Worm (Caenorhabditis elegans) whole organism, young adult: ENCODE data around the gene frm-2.

ENCODE experiments used
- D2030.7 ChIP-seq: fragments of 200-800 bp; sonication (Bioruptor generic); IDR thresholded peaks from 2 replicates; pipeline ENCODE4 v1.3.6; 2022; ENCODE audit warnings: missing genetic modification reagents, missing genetic modification characterization, missing compliant biosample characterization
- F22D6.2 ChIP-seq: sonication (generic microtip); optimal IDR thresholded peaks from 2 replicates; lab custom pipeline; 2016; ENCODE audit warnings: mild to moderate bottlenecking, missing genetic modification characterization, missing compliant biosample characterization
- F57A8.1 ChIP-seq: fragments of 200-800 bp; sonication (Bioruptor generic); optimal IDR thresholded peaks from 2 replicates; lab custom pipeline; 2018; ENCODE audit warnings: mild to moderate bottlenecking, missing genetic modification characterization, moderate library complexity, missing compliant biosample characterization
- akir-1 ChIP-seq: fragments of 200-800 bp; sonication (Bioruptor generic); optimal IDR thresholded peaks from 2 replicates; lab custom pipeline; 2018; ENCODE audit warnings: mild to moderate bottlenecking, missing genetic modification characterization, moderate library complexity, missing compliant biosample characterization
- aptf-3 ChIP-seq: fragments of 200-800 bp; sonication (Bioruptor generic); IDR thresholded peaks from 2 replicates; pipeline ENCODE4 v1.3.6; 2022; ENCODE audit warnings: missing genetic modification characterization, missing compliant biosample characterization
- atf-7 ChIP-seq: sonication (generic microtip); optimal IDR thresholded peaks from 2 replicates; lab custom pipeline; 2017; ENCODE audit warnings: mild to moderate bottlenecking, missing genetic modification characterization, missing compliant biosample characterization
- attf-3 ChIP-seq: fragments of 200-800 bp; sonication (Bioruptor generic); conservative IDR thresholded peaks from 2 replicates; pipeline ENCODE4 v1.3.6; 2022; ENCODE audit warnings: missing genetic modification reagents, missing genetic modification characterization, missing compliant biosample characterization
- bed-1 ChIP-seq: fragments of 200-800 bp; sonication (Bioruptor generic); IDR thresholded peaks from 2 replicates; pipeline ENCODE4 v1.3.6; 2022; ENCODE audit warnings: missing genetic modification reagents, missing genetic modification characterization, missing compliant biosample characterization
- cebp-1 ChIP-seq, 2 experiments: fragments of 200-800 bp in 1 of 2; sonication (Bioruptor generic) in 1 of 2; sonication (generic microtip) in 1 of 2; IDR thresholded peaks in 1 of 2; optimal IDR thresholded peaks in 1 of 2; 2 replicates each; pipeline versions ENCODE4 v1.3.6 to Lab custom; 2017 to 2022; ENCODE audit warnings: missing compliant biosample characterization in 2 of 2, missing genetic modification characterization in 2 of 2, mild to moderate bottlenecking in 1 of 2, missing genetic modification reagents in 1 of 2, moderate library complexity in 1 of 2
- cebp-2 ChIP-seq: fragments of 200-800 bp; sonication (Bioruptor generic); IDR thresholded peaks from 2 replicates; pipeline ENCODE4 v1.3.6; 2022; ENCODE audit warnings: missing genetic modification characterization, missing compliant biosample characterization
- die-1 ChIP-seq: sonication (generic microtip); optimal IDR thresholded peaks from 2 replicates; lab custom pipeline; 2016; ENCODE audit warnings: missing genotype, mild to moderate bottlenecking, missing genetic modification characterization, missing compliant biosample characterization
- dox-1 ChIP-seq: fragments of 200-800 bp; sonication (Bioruptor generic); IDR thresholded peaks from 2 replicates; pipeline ENCODE4 v1.3.6; 2022; ENCODE audit warnings: missing genetic modification reagents, missing genetic modification characterization, missing compliant biosample characterization
- egl-44 ChIP-seq: fragments of 200-800 bp; sonication (Bioruptor generic); IDR thresholded peaks from 2 replicates; pipeline ENCODE4 v1.3.6; 2022; ENCODE audit warnings: missing genetic modification reagents, missing genetic modification characterization, missing compliant biosample characterization
- ets-4 ChIP-seq: fragments of 200-800 bp; sonication (Bioruptor generic); optimal IDR thresholded peaks from 2 replicates; lab custom pipeline; 2018; ENCODE audit warnings: mild to moderate bottlenecking, missing genetic modification characterization, missing compliant biosample characterization
- hlh-12 ChIP-seq: sonication (generic microtip); optimal IDR thresholded peaks from 2 replicates; lab custom pipeline; 2016; ENCODE audit warnings: missing genetic modification characterization, missing compliant biosample characterization
- hmg-1.2 ChIP-seq: fragments of 200-800 bp; sonication (Bioruptor generic); IDR thresholded peaks from 2 replicates; pipeline ENCODE4 v1.3.6; 2022; ENCODE audit warnings: missing genetic modification reagents, missing genetic modification characterization, missing compliant biosample characterization
- hmg-20 ChIP-seq: fragments of 200-800 bp; sonication (Bioruptor generic); IDR thresholded peaks from 2 replicates; pipeline ENCODE4 v1.3.6; 2022; ENCODE audit warnings: missing genetic modification reagents, missing genetic modification characterization, missing compliant biosample characterization
- hrde-1 ChIP-seq: sonication (generic microtip); optimal IDR thresholded peaks from 2 replicates; lab custom pipeline; 2016; ENCODE audit warnings: missing genetic modification characterization, mild to moderate bottlenecking, missing compliant biosample characterization, moderate library complexity, missing genotype, missing genetic modification reagents, borderline replicate concordance
- lag-1 ChIP-seq: fragments of 200-800 bp; sonication (Bioruptor generic); IDR thresholded peaks from 2 replicates; pipeline ENCODE4 v1.3.6; 2022; ENCODE audit warnings: missing genetic modification reagents, missing genetic modification characterization, missing compliant biosample characterization
- lin-35 ChIP-seq, 3 experiments: fragments of 150-350 bp in 2 of 3; sonication (generic microtip) in 1 of 3; optimal IDR thresholded peaks; 2 replicates each; lab custom pipeline; 2014 to 2018; ENCODE audit warnings: missing biosample characterization in 3 of 3, missing genetic modification characterization in 3 of 3, missing genetic modification reagents in 3 of 3
- madf-10 ChIP-seq: sonication (generic microtip); optimal IDR thresholded peaks from 2 replicates; lab custom pipeline; 2016; ENCODE audit warnings: mild to moderate bottlenecking, missing genetic modification characterization, missing compliant biosample characterization
- madf-3 ChIP-seq: fragments of 200-800 bp; sonication (Bioruptor generic); IDR thresholded peaks from 2 replicates; pipeline ENCODE4 v1.3.6; 2022; ENCODE audit warnings: missing genetic modification reagents, missing genetic modification characterization, missing compliant biosample characterization
- madf-6 ChIP-seq: fragments of 200-800 bp; sonication (Bioruptor generic); IDR thresholded peaks from 2 replicates; pipeline ENCODE4 v1.3.6; 2022; ENCODE audit warnings: missing genetic modification reagents, missing genetic modification characterization, missing compliant biosample characterization
- madf-8 ChIP-seq: fragments of 200-800 bp; sonication (Bioruptor generic); conservative IDR thresholded peaks from 2 replicates; pipeline ENCODE4 v1.3.6; 2022; ENCODE audit warnings: missing genetic modification reagents, missing genetic modification characterization, missing compliant biosample characterization
- nfya-1 ChIP-seq: sonication (generic microtip); optimal IDR thresholded peaks from 2 replicates; lab custom pipeline; 2017; ENCODE audit warnings: antibody characterized with exemption, missing compliant biosample characterization, missing genetic modification characterization, borderline replicate concordance; ENCODE audit not compliant: insufficient read depth
- nhr-27 ChIP-seq: fragments of 200-800 bp; sonication (Bioruptor generic); optimal IDR thresholded peaks from 2 replicates; lab custom pipeline; 2018; ENCODE audit warnings: mild to moderate bottlenecking, missing genetic modification characterization, moderate library complexity, missing compliant biosample characterization
- nhr-80 ChIP-seq: sonication (generic microtip); optimal IDR thresholded peaks from 2 replicates; lab custom pipeline; 2016; ENCODE audit warnings: missing genetic modification characterization, missing compliant biosample characterization
- repo-1 ChIP-seq: sonication (generic microtip); optimal IDR thresholded peaks from 2 replicates; lab custom pipeline; 2017; ENCODE audit warnings: mild to moderate bottlenecking, missing genetic modification characterization, missing compliant biosample characterization
- ztf-25 ChIP-seq: fragments of 200-800 bp; sonication (Bioruptor generic); IDR thresholded peaks from 2 replicates; pipeline ENCODE4 v1.3.6; 2022; ENCODE audit warnings: missing genetic modification reagents, missing genetic modification characterization, missing compliant biosample characterization

frm-2 gene

DNA sequence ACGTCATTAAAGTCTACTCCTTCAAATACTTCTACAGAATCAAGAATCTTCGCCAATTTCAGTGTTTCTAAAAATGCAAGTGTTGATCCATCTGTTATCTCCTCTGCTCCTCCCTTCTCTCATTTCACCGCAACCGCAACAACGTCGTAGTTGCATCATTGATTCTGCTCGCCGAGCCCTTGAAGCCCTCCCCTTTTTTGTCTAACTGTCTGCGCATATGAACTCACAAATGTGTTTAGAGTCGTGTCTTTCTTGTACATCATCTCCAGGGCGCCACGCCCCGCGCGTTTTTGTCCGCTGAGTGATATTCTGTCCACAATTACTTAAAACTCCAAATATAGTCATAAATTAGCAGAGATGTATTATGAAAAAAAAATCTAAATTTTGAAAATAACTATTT, 6.1 kb upstream of the frm-2 start:
- no peak for TF ChIP-seq nhr-80 (tag; lab: Kevin White, UChicago)
- no peak for TF ChIP-seq madf-10 (tag; lab: Kevin White, UChicago)
- TF ChIP-seq lag-1: no peak
- TF ChIP-seq madf-6 (GFP tag; lab: Robert Waterston, UW): no peak
- TF ChIP-seq F22D6.2 (tag; lab: Kevin White, UChicago): no peak
- no peak for TF ChIP-seq nfya-1 (tag; lab: Kevin White, UChicago)
- no peak for TF ChIP-seq bed-1
- no peak for TF ChIP-seq die-1 (tag; lab: Kevin White, UChicago)
- TF ChIP-seq, all 124 proteins: peak for 0

DNA sequence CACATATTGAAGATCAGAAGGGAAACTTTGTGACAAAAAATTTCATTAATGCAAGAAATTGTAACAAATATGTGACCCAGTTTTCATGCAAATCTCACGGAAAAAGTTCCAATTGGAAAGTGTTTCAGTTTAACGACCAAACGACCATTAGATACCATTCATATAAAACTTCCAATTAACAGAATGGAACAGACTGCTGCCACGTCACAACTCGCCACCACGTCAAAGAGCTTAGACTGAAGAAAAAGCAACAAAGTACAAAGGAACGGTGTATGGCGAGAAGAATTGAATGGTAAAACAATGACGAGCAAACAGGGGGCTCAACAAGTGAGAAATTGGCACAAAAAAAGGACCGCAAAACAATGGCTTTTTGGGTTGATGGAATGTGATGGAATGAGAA, 3.4 kb upstream of the frm-2 start, which contains the start of gene T04C9.3:
TSS of gene T04C9.3 (plus strand) at position 301 of the 400 bp plus-strand sequence.
- TF ChIP-seq aptf-3 (GFP tag; lab: Robert Waterston, UW) (no peak), lin-35 (GFP tag; optimal IDR thresholded peaks at IDR 0.05; lab: Kevin White, UChicago) (no peak), repo-1 (tag; lab: Kevin White, UChicago) (no peak), D2030.7 (GFP tag; lab: Robert Waterston, UW) (no peak), hmg-20 (no peak)

DNA sequence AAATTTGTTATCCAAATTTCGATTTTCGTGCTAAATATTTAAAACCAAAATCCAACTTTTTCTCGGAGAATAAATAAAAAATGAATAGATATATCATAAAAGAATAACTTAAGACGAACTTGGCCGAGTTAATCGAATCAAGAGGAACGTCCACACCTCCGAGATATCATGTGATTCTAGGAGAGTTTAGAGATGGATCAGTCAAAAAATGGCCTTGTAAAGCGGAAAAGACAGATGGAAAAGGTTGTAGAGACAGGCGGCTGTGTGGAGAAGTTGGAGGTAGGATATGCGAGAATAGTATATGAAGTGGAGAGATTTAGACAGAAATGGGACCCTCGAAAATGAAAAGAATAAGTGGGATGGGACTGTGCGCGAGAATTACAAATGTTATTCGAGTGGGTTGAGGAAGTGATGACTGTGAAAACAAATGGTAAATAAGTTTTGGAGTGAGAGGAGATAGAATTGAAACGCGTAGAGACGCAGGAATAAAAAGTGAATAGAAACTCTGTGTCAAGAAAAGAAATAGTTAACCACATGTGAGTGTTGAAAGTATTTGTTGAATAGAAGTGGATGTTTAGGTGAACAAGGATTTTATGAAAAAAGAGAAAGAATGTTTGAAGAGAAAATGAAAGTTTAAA, 946 bp upstream of the frm-2 start:
- TF ChIP-seq hmg-1.2 (GFP tag; lab: Robert Waterston, UW) (peak; percentile 63; the same call in 1 of the 2 replicates), D2030.7 (GFP tag; lab: Robert Waterston, UW) (no peak)

DNA sequence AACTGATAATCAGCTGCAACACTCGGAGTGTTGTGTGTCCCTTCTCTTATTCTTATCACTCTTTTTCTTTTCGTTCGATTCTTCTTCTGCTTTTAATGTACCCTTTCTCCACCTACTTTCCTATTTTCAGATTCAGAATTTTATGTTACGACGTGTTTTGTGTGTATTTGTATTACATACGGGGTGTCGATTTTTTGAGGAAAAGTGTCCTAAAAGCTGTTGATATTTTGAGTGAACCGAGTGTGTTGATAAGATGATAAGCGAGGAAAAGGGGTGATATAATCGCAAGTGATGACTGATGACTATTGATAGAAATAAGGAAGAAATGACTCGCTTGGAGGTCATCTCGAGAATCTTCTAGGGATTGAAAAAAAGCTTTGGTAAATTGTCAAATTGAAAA, 519 bp downstream of the frm-2 start:
- TF ChIP-seq dox-1 (no peak), hlh-12 (tag; lab: Kevin White, UChicago) (no peak), D2030.7 (GFP tag; lab: Robert Waterston, UW) (no peak), ets-4 (GFP tag; lab: Kevin White, UChicago) (peak; percentile 38), cebp-1 (GFP tag; IDR thresholded peaks at IDR 0.05; lab: Robert Waterston, UW) (no peak), cebp-1 (tag; optimal IDR thresholded peaks at IDR 0.05; lab: Kevin White, UChicago) (peak; percentile 41), lin-35 (GFP tag; optimal IDR thresholded peaks at IDR 0.05; lab: Kevin White, UChicago) (no peak), nhr-80 (tag; lab: Kevin White, UChicago) (peak; percentile 83), egl-44 (GFP tag; lab: Robert Waterston, UW) (no peak), nhr-27 (tag; lab: Kevin White, UChicago) (no peak), madf-3 (no peak), atf-7 (tag; lab: Kevin White, UChicago) (no peak)

DNA sequence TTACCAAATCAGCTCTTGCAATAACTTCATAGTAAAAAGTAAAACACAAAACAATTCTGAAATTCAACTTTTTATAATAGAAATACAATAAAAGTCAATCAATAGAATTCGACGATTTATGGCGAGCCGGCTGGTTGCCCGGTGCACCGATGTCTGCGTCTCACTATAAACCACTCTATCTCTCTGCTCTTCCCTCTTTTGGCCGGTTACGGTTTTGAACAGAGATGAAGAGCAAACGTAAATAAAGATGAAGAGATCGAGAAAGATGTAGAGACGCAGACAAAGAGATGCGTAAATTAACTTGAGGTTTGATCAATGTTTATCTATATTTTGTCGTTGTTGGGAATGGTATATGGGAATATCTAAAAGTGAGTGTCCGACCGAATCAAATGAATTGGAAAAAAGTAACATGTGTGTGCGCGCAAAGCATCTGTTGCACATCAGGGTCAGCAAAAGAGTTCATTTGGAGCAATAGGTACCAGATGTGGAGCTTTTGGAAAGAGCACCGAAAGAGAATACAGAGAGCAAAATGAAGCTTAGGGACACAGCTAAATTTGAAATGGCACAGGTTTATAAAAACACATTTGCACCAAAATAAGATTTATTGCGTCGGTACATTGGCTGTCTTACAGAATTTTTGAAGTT, 1.5 kb downstream of the frm-2 start:
- TF ChIP-seq madf-8 (GFP tag; lab: Robert Waterston, UW) (no peak), hmg-1.2 (GFP tag; lab: Robert Waterston, UW) (peak; percentile 66; the same call in 1 of the 2 replicates)

DNA sequence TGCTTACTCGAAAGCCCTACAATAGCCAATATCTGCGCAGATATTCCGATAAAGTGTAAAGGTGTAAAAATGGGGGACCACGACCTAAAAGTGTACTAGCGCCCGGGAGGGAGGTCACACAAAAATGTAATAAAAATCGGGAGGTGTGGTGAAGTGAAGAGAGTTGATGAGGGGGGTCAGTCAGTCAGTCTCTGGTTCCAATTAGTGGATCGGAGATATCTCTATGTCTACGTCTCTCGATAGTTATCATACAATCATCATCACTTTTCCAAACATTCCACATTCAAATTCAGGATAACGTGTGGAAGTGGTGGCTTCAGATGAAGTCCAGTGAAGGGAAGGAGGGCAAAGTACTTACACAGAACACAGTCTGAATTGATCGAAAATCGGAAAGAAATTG, 5.9 kb downstream of the frm-2 start:
- TF ChIP-seq F57A8.1 (GFP tag; lab: Kevin White, UChicago) (no peak), cebp-2 (GFP tag; lab: Robert Waterston, UW) (no peak), attf-3 (GFP tag; lab: Robert Waterston, UW) (no peak), ztf-25 (no peak), akir-1 (GFP tag; lab: Kevin White, UChicago) (no peak), hrde-1 (tag; lab: Kevin White, UChicago) (no peak), lag-1 (no peak)
